Worm (Caenorhabditis elegans): ENCODE measurements around the gene ptp-5.1.
A peak's percentile ranks its signal among the peaks of the same experiment; 100 is the strongest.

Gene ptp-5.1

ce11 chrIV:5202575-5202974, 36.4 kb downstream of the ptp-5.1 start:
- TF ChIP-seq lin-35 (GFP tag; optimal IDR thresholded peaks at IDR 0.05): no peak
- peak; percentile 44 for TF ChIP-seq nhr-77 (tag; optimal IDR thresholded peaks at IDR 0.05)
- TF ChIP-seq grh-1 (GFP tag; IDR thresholded peaks at IDR 0.05): no peak
- no peak for TF ChIP-seq rnt-1 (tag; optimal IDR thresholded peaks at IDR 0.05)

- TF ChIP-seq Y116A8C.19 (tag; optimal IDR thresholded peaks at IDR 0.05; ENCODE audit: borderline replicate concordance) (no peak), aha-1 (tag; optimal IDR thresholded peaks at IDR 0.05) (no peak), nhr-76 (tag; optimal IDR thresholded peaks at IDR 0.05) (no peak), isw-1 (GFP tag; IDR thresholded peaks at IDR 0.05) (no peak), nhr-19 (GFP tag; conservative IDR thresholded peaks at IDR 0.05) (no peak), snpc-4 (tag; optimal IDR thresholded peaks at IDR 0.05) (no peak), fos-1 (tag; optimal IDR thresholded peaks at IDR 0.05) (no peak), lin-14 (GFP tag; optimal IDR thresholded peaks at IDR 0.05) (no peak), sup-37 (GFP tag; optimal IDR thresholded peaks at IDR 0.05) (no peak), ama-1 (optimal IDR thresholded peaks at IDR 0.05) (no peak), tbx-2 (tag; optimal IDR thresholded peaks at IDR 0.05) (no peak), nhr-77 (tag; optimal IDR thresholded peaks at IDR 0.05) (no peak), ztf-11 (tag; optimal IDR thresholded peaks at IDR 0.05) (no peak), fkh-8 (tag; optimal IDR thresholded peaks at IDR 0.05) (no peak), lsy-2 (tag; optimal IDR thresholded peaks at IDR 0.05) (no peak), hlh-4 (tag; optimal IDR thresholded peaks at IDR 0.05) (no peak)
Observed at ce11 chrIV:5204573-5204972, 38.4 kb downstream of the ptp-5.1 start, which contains the start of gene tni-4. TSS of gene tni-4 (plus strand) at chrIV:5204591.

- TF ChIP-seq egl-27 (tag; optimal IDR thresholded peaks at IDR 0.05): no peak
- TF ChIP-seq pag-3 (tag; optimal IDR thresholded peaks at IDR 0.05; ENCODE audit: borderline replicate concordance, insufficient read depth): no peak
- TF ChIP-seq ceh-88 (GFP tag; IDR thresholded peaks at IDR 0.05): no peak
- no peak for TF ChIP-seq irx-1 (tag; optimal IDR thresholded peaks at IDR 0.05)
- TF ChIP-seq mep-1 (tag; optimal IDR thresholded peaks at IDR 0.05): no peak
- no peak for TF ChIP-seq xbp-1 (tag; optimal IDR thresholded peaks at IDR 0.05)
- no peak for TF ChIP-seq F16B12.6 (tag; optimal IDR thresholded peaks at IDR 0.05)
- TF ChIP-seq zag-1 (tag; optimal IDR thresholded peaks at IDR 0.05): no peak
- TF ChIP-seq fkh-4 (tag; optimal IDR thresholded peaks at IDR 0.05; ENCODE audit: borderline replicate concordance): no peak
- no peak for TF ChIP-seq unc-30 (tag; optimal IDR thresholded peaks at IDR 0.05)
- no peak for TF ChIP-seq fkh-10 (GFP tag; optimal IDR thresholded peaks at IDR 0.05)
- TF ChIP-seq ceh-90 (tag; optimal IDR thresholded peaks at IDR 0.05): no peak
- no peak for TF ChIP-seq nhr-19 (GFP tag; conservative IDR thresholded peaks at IDR 0.05)
- no peak for TF ChIP-seq nhr-12 (tag; optimal IDR thresholded peaks at IDR 0.05)
- no peak for TF ChIP-seq ces-1 (GFP tag; optimal IDR thresholded peaks at IDR 0.05)
Observed at ce11 chrIV:5206716-5207115, 40.6 kb downstream of the ptp-5.1 start.

ce11 chrIV:5209390-5209789, 43.3 kb downstream of the ptp-5.1 start, which contains the start of the genes Y59E9AL.36 and nbet-1:
TSS of gene Y59E9AL.36 (minus strand) at chrIV:5209481.
TSS of gene nbet-1 (plus strand) at chrIV:5209501.
- TF ChIP-seq lin-15B (tag; optimal IDR thresholded peaks at IDR 0.05) (peak; percentile 97), pag-3 (tag; optimal IDR thresholded peaks at IDR 0.05; ENCODE audit: borderline replicate concordance, insufficient read depth) (no peak), F16B12.6 (tag; optimal IDR thresholded peaks at IDR 0.05) (peak; percentile 97), nhr-77 (tag; optimal IDR thresholded peaks at IDR 0.05) (peak; percentile 64), Y116A8C.19 (tag; optimal IDR thresholded peaks at IDR 0.05; ENCODE audit: borderline replicate concordance) (no peak), hlh-4 (tag; optimal IDR thresholded peaks at IDR 0.05) (no peak), fkh-8 (tag; optimal IDR thresholded peaks at IDR 0.05) (peak; percentile 55), unc-62 (GFP tag; optimal IDR thresholded peaks at IDR 0.05) (no peak), lin-13 (GFP tag; optimal IDR thresholded peaks at IDR 0.05) (peak; percentile 61), C04F5.9 (tag; optimal IDR thresholded peaks at IDR 0.05) (peak; percentile 41), aly-2 (tag; optimal IDR thresholded peaks at IDR 0.05) (no peak), tbx-2 (tag; optimal IDR thresholded peaks at IDR 0.05) (peak; percentile 70), nhr-90 (tag; optimal IDR thresholded peaks at IDR 0.05; ENCODE audit: poor library complexity) (peak; percentile 65), nhr-11 (tag; optimal IDR thresholded peaks at IDR 0.05) (peak; percentile 54), sox-4 (tag; optimal IDR thresholded peaks at IDR 0.05) (no peak), fos-1 (tag; optimal IDR thresholded peaks at IDR 0.05) (peak; percentile 57), pax-3 (tag; optimal IDR thresholded peaks at IDR 0.05) (no peak), irx-1 (tag; optimal IDR thresholded peaks at IDR 0.05) (peak; percentile 61), C16A3.4 (tag; optimal IDR thresholded peaks at IDR 0.05) (peak; percentile 90), ceh-82 (tag; optimal IDR thresholded peaks at IDR 0.05) (peak; percentile 39 to 90 (median 68)), xbp-1 (tag; optimal IDR thresholded peaks at IDR 0.05) (peak; percentile 81), jun-1 (tag; optimal IDR thresholded peaks at IDR 0.05) (peak; percentile 60), swsn-7 (tag; optimal IDR thresholded peaks at IDR 0.05) (peak; percentile 63), aha-1 (tag; optimal IDR thresholded peaks at IDR 0.05) (no peak), efl-1 (optimal IDR thresholded peaks at IDR 0.05) (peak; percentile 89 to 91), efl-1 (GFP tag; optimal IDR thresholded peaks at IDR 0.05 in 1 of 2) (peak; percentile 89 to 99)

All from whole organism, L1 larva.